Fruit fly (Drosophila melanogaster): ENCODE results near the gene Cchl.

The Cchl gene

dm6 chr3R:22018777-22019420 lies 8.4 kb downstream of the Cchl start, which contains the start of gene Idh3b:
Gene Idh3b (minus strand): TSS chr3R:22019382.
- TF ChIP-seq Hr96 (GFP tag; optimal IDR thresholded peaks at IDR 0.05) = peak; percentile 73
- TF ChIP-seq CG11617 (GFP tag; optimal IDR thresholded peaks at IDR 0.05) = peak; percentile 40
- no peak for TF ChIP-seq cnc (optimal IDR thresholded peaks at IDR 0.05)
- TF ChIP-seq pad (GFP tag; optimal IDR thresholded peaks at IDR 0.05) = peak; percentile 69
- peak; percentile 74 for TF ChIP-seq bab1 (GFP tag; optimal IDR thresholded peaks at IDR 0.05)
- TF ChIP-seq CG5204 (GFP tag; optimal IDR thresholded peaks at IDR 0.05) = no peak
- no peak for TF ChIP-seq kay (GFP tag; ENCODE audit: borderline replicate concordance)
- peak; percentile 79 for TF ChIP-seq CG12768 (GFP tag; optimal IDR thresholded peaks at IDR 0.05)
- TF ChIP-seq toe (GFP tag; optimal IDR thresholded peaks at IDR 0.05) = no peak
- TF ChIP-seq CG7101 (tag; optimal IDR thresholded peaks at IDR 0.05) = peak; percentile 73
- TF ChIP-seq Mnt (GFP tag; optimal IDR thresholded peaks at IDR 0.05) = peak; percentile 85
- TF ChIP-seq cic (GFP tag; optimal IDR thresholded peaks at IDR 0.05) = peak; percentile 40
- peak; percentile 57 for TF ChIP-seq Clk (GFP tag; optimal IDR thresholded peaks at IDR 0.05)
- peak; percentile 82 for TF ChIP-seq CG1620 (GFP tag; optimal IDR thresholded peaks at IDR 0.05)
- peak; percentile 82 for TF ChIP-seq Crg-1 (GFP tag; optimal IDR thresholded peaks at IDR 0.05)
- peak; percentile 62 for TF ChIP-seq CG33017 (tag; optimal IDR thresholded peaks at IDR 0.05)
- TF ChIP-seq ovo (GFP tag; optimal IDR thresholded peaks at IDR 0.05) = no peak
- TF ChIP-seq tj (GFP tag; optimal IDR thresholded peaks at IDR 0.05) = peak; percentile 29
- peak; percentile 57 for TF ChIP-seq CG7045 (GFP tag; optimal IDR thresholded peaks at IDR 0.05)
- no peak for TF ChIP-seq CG14711 (tag; optimal IDR thresholded peaks at IDR 0.05)

dm6 chr3R:22014397-22014796 lies 12.9 kb downstream of the Cchl start, which contains the start of gene Theg:
Gene Theg (plus strand): TSS chr3R:22014697.
- TF ChIP-seq CG5204 (GFP tag; optimal IDR thresholded peaks at IDR 0.05) (no peak), CG1620 (GFP tag; optimal IDR thresholded peaks at IDR 0.05) (no peak), toe (GFP tag; optimal IDR thresholded peaks at IDR 0.05) (no peak), Crg-1 (GFP tag; optimal IDR thresholded peaks at IDR 0.05) (no peak), Clk (GFP tag; optimal IDR thresholded peaks at IDR 0.05) (no peak), ovo (GFP tag; optimal IDR thresholded peaks at IDR 0.05) (no peak), tj (GFP tag; optimal IDR thresholded peaks at IDR 0.05) (no peak)

dm6 chr3R:22003508-22003907 lies 23.8 kb downstream of the Cchl start:
- TF ChIP-seq kay (GFP tag; ENCODE audit: borderline replicate concordance) = no peak
- peak; percentile 39 for TF ChIP-seq CG33017 (tag; optimal IDR thresholded peaks at IDR 0.05)

dm6 chr3R:21999641-22000040 lies 27.6 kb downstream of the Cchl start:
- TF ChIP-seq pad (GFP tag; optimal IDR thresholded peaks at IDR 0.05) (no peak), kay (GFP tag; ENCODE audit: borderline replicate concordance) (peak; percentile 64)

DNA sequence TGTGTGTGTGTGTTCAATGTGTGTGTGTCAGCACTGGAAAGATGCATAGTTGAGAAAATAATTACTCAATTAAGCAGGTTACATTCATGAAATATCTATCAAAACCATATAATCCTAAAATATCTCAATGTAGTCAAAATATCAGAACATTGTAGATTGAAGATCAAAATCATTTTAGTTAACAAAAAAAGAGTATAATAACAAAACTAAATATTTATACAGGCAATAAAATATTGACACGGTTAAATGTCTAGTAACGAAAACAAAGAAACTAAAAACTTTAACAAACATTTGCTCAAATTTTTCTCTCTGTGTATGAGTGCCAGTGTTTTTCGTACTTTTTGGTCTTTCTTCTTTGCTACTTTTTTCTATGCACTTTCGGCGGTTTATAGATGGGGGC lies 28.4 kb downstream of the Cchl start:
- TF ChIP-seq pad (GFP tag; optimal IDR thresholded peaks at IDR 0.05) (no peak), CG7045 (GFP tag; optimal IDR thresholded peaks at IDR 0.05) (peak; percentile 23)

- no peak for TF ChIP-seq ovo (GFP tag; optimal IDR thresholded peaks at IDR 0.05)
- peak; percentile 4 for TF ChIP-seq pad (GFP tag; optimal IDR thresholded peaks at IDR 0.05)
- TF ChIP-seq Hr96 (GFP tag; optimal IDR thresholded peaks at IDR 0.05) = peak; percentile 37
- peak; percentile 57 for TF ChIP-seq Clk (GFP tag; optimal IDR thresholded peaks at IDR 0.05)
- TF ChIP-seq CG7101 (tag; optimal IDR thresholded peaks at IDR 0.05) = peak; percentile 51
- no peak for TF ChIP-seq CG11617 (GFP tag; optimal IDR thresholded peaks at IDR 0.05)
- peak; percentile 65 for TF ChIP-seq CG12768 (GFP tag; optimal IDR thresholded peaks at IDR 0.05)
- peak; percentile 67 for TF ChIP-seq CG7045 (GFP tag; optimal IDR thresholded peaks at IDR 0.05)
- TF ChIP-seq toe (GFP tag; optimal IDR thresholded peaks at IDR 0.05) = peak; percentile 47
- TF ChIP-seq Crg-1 (GFP tag; optimal IDR thresholded peaks at IDR 0.05) = no peak
- peak; percentile 55 for TF ChIP-seq CG33017 (tag; optimal IDR thresholded peaks at IDR 0.05)
- TF ChIP-seq Mnt (GFP tag; optimal IDR thresholded peaks at IDR 0.05) = no peak
- peak; percentile 65 for TF ChIP-seq CG14711 (tag; optimal IDR thresholded peaks at IDR 0.05)
Observed at dm6 chr3R:21992909-21993308, 34.4 kb downstream of the Cchl start.

dm6 chr3R:21991603-21992002 lies 35.7 kb downstream of the Cchl start:
- no peak for TF ChIP-seq bab1 (GFP tag; optimal IDR thresholded peaks at IDR 0.05)
- no peak for TF ChIP-seq tj (GFP tag; optimal IDR thresholded peaks at IDR 0.05)
- TF ChIP-seq CG5204 (GFP tag; optimal IDR thresholded peaks at IDR 0.05) = no peak
- TF ChIP-seq Clk (GFP tag; optimal IDR thresholded peaks at IDR 0.05) = no peak
- no peak for TF ChIP-seq kay (GFP tag; ENCODE audit: borderline replicate concordance)
- no peak for TF ChIP-seq cnc (optimal IDR thresholded peaks at IDR 0.05)
- no peak for TF ChIP-seq CG1620 (GFP tag; optimal IDR thresholded peaks at IDR 0.05)
- no peak for TF ChIP-seq CG7045 (GFP tag; optimal IDR thresholded peaks at IDR 0.05)
- TF ChIP-seq ovo (GFP tag; optimal IDR thresholded peaks at IDR 0.05) = no peak
- TF ChIP-seq Mnt (GFP tag; optimal IDR thresholded peaks at IDR 0.05) = no peak
- no peak for TF ChIP-seq Crg-1 (GFP tag; optimal IDR thresholded peaks at IDR 0.05)

Measured in whole organism, adult.